Fruit fly (Drosophila melanogaster) whole organism, adult: ENCODE data around the gene CG44837.

Experiments
- Hr96 ChIP-seq: fragments of 200-800 bp; sonication (Bioruptor generic); optimal IDR thresholded peaks from 2 replicates; lab custom pipeline; 2016; ENCODE audit warnings: missing biosample characterization, missing genetic modification characterization
- cic ChIP-seq: fragments of 200-800 bp; sonication (Bioruptor generic); optimal IDR thresholded peaks from 2 replicates; lab custom pipeline; 2017; ENCODE audit warnings: missing biosample characterization, mild to moderate bottlenecking, missing genetic modification characterization, moderate library complexity

DNA sequence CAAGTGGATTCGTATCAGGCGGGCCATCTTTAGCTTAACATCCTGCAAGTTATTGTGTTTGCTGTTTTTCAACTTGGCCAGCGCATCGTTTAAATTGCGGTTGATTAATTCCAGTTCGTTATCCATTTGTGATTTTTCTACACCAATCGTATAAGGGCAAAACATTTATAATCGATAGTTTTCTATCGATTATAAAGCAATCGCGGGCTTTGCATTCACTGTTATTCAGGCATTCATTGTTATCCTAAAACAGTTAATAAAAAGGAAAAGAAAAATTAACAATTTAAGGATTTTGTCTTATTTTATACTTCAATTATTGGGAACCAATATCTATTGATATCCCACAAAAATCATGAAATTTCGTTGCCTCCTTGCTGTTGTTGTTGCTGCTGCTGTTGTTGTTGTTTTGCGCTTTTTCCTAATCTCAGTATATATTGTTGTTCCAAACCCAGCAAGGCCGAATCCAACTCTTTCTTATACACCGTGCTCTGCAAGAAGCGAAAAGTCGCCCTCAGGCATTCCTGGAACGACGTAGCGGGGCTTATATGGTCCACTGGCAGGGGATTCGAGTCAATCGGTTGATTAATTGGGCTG is 113.0 kb downstream of the CG44837 start, which contains the start of gene CG32095:
- no peak for TF ChIP-seq cic
- TF ChIP-seq Hr96 (GFP tag; lab: Kevin White, UChicago), result no peak
